ENCODE assay signal across 3 worm cellular contexts in the genomic region with DNA sequence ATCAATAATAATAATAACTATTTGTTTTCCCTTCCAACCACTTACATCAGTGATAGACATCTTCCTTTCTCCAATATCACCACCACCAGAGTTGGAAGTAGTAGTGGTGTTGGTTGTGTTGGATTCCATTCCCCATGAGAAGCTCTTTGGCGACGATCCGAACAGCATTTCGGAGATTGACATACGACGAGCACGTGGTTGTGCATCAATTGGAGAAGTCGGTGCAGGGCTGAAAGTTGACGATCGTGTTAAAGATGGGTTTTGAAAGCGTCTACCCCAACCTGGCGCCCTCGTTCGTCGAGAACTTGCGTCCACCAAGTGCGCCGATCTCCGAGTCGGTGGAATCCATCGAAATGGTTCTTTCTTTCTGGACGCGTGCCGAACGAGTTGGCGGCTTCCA.
TF ChIP-seq lines count a peak whose summit lies in the region.

No protein-coding gene starts in this region.

TF ChIP-seq in whole organism, L2 larva, 48 proteins besides CTCF, POLR2A, EP300 and RAD21:
- TF ChIP-seq zag-1 (tag; optimal IDR thresholded peaks at IDR 0.05; lab: Kevin White, UChicago) (no peak), Y55F3AM.14 (GFP tag; optimal IDR thresholded peaks at IDR 0.05; lab: Kevin White, UChicago) (peak; percentile 11), ama-1 (optimal IDR thresholded peaks at IDR 0.05; lab: Kevin White, UChicago) (peak; percentile 59), nhr-237 (tag; optimal IDR thresholded peaks at IDR 0.05; lab: Kevin White, UChicago) (no peak)

TF ChIP-seq in whole organism, L4 larva, 104 proteins besides CTCF, POLR2A, EP300 and RAD21:
- TF ChIP-seq Y75B8A.6 (GFP tag; IDR thresholded peaks at IDR 0.05; lab: Robert Waterston, UW) (0 out of 2 replicates have a peak, but pooled peaks have one; percentile 35), aha-1 (tag; lab: Kevin White, UChicago) (peak; percentile 73), F10B5.3 (tag; optimal IDR thresholded peaks at IDR 0.05; lab: Kevin White, UChicago) (no peak), ceh-20 (GFP tag; IDR thresholded peaks at IDR 0.05; lab: Robert Waterston, UW) (no peak), ama-1 (optimal IDR thresholded peaks at IDR 0.05; lab: Kevin White, UChicago) (peak; percentile 41), mdt-29 (GFP tag; IDR thresholded peaks at IDR 0.05; lab: Robert Waterston, UW) (no peak)

TF ChIP-seq in whole organism, young adult, 124 proteins besides CTCF, POLR2A, EP300 and RAD21:
- TF ChIP-seq Y53G8AR.9 (GFP tag; conservative IDR thresholded peaks at IDR 0.05; lab: Robert Waterston, UW) (0 out of 2 replicates have a peak, but pooled peaks have one; percentile 7), bed-1 (GFP tag; IDR thresholded peaks at IDR 0.05; lab: Robert Waterston, UW) (no peak), akir-1 (GFP tag; optimal IDR thresholded peaks at IDR 0.05; lab: Kevin White, UChicago) (peak; percentile 9), hsf-1 (GFP tag; IDR thresholded peaks at IDR 0.05; lab: Robert Waterston, UW) (peak; percentile 29; the same call in 1 of the 2 replicates), F37B4.10 (GFP tag; IDR thresholded peaks at IDR 0.05; lab: Robert Waterston, UW) (no peak), zfh-2 (GFP tag; conservative IDR thresholded peaks at IDR 0.05; lab: Robert Waterston, UW) (peak; percentile 38; the same call in 1 of the 2 replicates), cebp-2 (GFP tag; IDR thresholded peaks at IDR 0.05; lab: Robert Waterston, UW) (0 out of 2 replicates have a peak, but pooled peaks have one; percentile 22)
TF ChIP-seq in whole organism, young adult: peak in this region for 5.
